Worm (Caenorhabditis elegans) whole organism, young adult: ENCODE results near the gene fbxc-43.

Experiments
- B0336.3 ChIP-seq: fragments of 200-800 bp; sonication (Bioruptor generic); IDR thresholded peaks from 2 replicates; pipeline ENCODE4 v1.3.6; 2022; ENCODE audit warnings: missing genetic modification characterization, missing compliant biosample characterization
- C06A6.2 ChIP-seq: fragments of 200-800 bp; sonication (Bioruptor generic); conservative IDR thresholded peaks from 2 replicates; pipeline ENCODE4 v1.3.6; 2022; ENCODE audit warnings: missing genetic modification characterization, missing compliant biosample characterization
- D2030.7 ChIP-seq: fragments of 200-800 bp; sonication (Bioruptor generic); IDR thresholded peaks from 2 replicates; pipeline ENCODE4 v1.3.6; 2022; ENCODE audit warnings: missing genetic modification reagents, missing genetic modification characterization, missing compliant biosample characterization
- F10E7.11 ChIP-seq: sonication (generic microtip); optimal IDR thresholded peaks from 2 replicates; lab custom pipeline; 2017; ENCODE audit warnings: mild to moderate bottlenecking, missing genetic modification characterization, moderate library complexity, missing compliant biosample characterization
- F22D6.2 ChIP-seq: sonication (generic microtip); optimal IDR thresholded peaks from 2 replicates; lab custom pipeline; 2016; ENCODE audit warnings: mild to moderate bottlenecking, missing genetic modification characterization, missing compliant biosample characterization
- F23B12.7 ChIP-seq: sonication (generic microtip); optimal IDR thresholded peaks from 2 replicates; lab custom pipeline; 2017; ENCODE audit warnings: missing genetic modification characterization, mild to moderate bottlenecking, missing compliant biosample characterization, antibody characterized with exemption, moderate library complexity; ENCODE audit not compliant: insufficient read depth
- F33H1.4 ChIP-seq: fragments of 200-800 bp; sonication (Bioruptor generic); IDR thresholded peaks from 2 replicates; pipeline ENCODE4 v1.3.6; 2022; ENCODE audit warnings: missing genetic modification reagents, missing genetic modification characterization, missing compliant biosample characterization
- F49E8.2 ChIP-seq: sonication (generic microtip); optimal IDR thresholded peaks from 3 replicates; lab custom pipeline; 2017; ENCODE audit warnings: missing genetic modification characterization, mild to moderate bottlenecking, missing compliant biosample characterization, antibody characterized with exemption, moderate library complexity; ENCODE audit not compliant: insufficient read depth
- F55B11.4 ChIP-seq: sonication (generic microtip); optimal IDR thresholded peaks from 2 replicates; lab custom pipeline; 2016; ENCODE audit warnings: missing compliant biosample characterization, missing genetic modification characterization, borderline replicate concordance; ENCODE audit not compliant: insufficient read depth
- T26A5.8 ChIP-seq: sonication (generic microtip); optimal IDR thresholded peaks from 2 replicates; lab custom pipeline; 2016; ENCODE audit warnings: missing genetic modification characterization, missing compliant biosample characterization
- Y56A3A.18 ChIP-seq: fragments of 200-800 bp; sonication (Bioruptor generic); IDR thresholded peaks from 2 replicates; pipeline ENCODE4 v1.3.6; 2022; ENCODE audit warnings: missing genetic modification reagents, missing genetic modification characterization, missing compliant biosample characterization
- Y67H2A.10 ChIP-seq: fragments of 200-800 bp; sonication (Bioruptor generic); conservative IDR thresholded peaks from 2 replicates; pipeline ENCODE4 v1.3.6; 2022; ENCODE audit warnings: missing genetic modification reagents, missing genetic modification characterization, missing compliant biosample characterization
- ZK185.1 ChIP-seq: sonication (generic microtip); optimal IDR thresholded peaks from 2 replicates; lab custom pipeline; 2016; ENCODE audit warnings: mild to moderate bottlenecking, missing genetic modification characterization, missing compliant biosample characterization; ENCODE audit not compliant: poor library complexity, severe bottlenecking
- akir-1 ChIP-seq: fragments of 200-800 bp; sonication (Bioruptor generic); optimal IDR thresholded peaks from 2 replicates; lab custom pipeline; 2018; ENCODE audit warnings: mild to moderate bottlenecking, missing genetic modification characterization, moderate library complexity, missing compliant biosample characterization
- aptf-3 ChIP-seq: fragments of 200-800 bp; sonication (Bioruptor generic); IDR thresholded peaks from 2 replicates; pipeline ENCODE4 v1.3.6; 2022; ENCODE audit warnings: missing genetic modification characterization, missing compliant biosample characterization
- atf-7 ChIP-seq: sonication (generic microtip); optimal IDR thresholded peaks from 2 replicates; lab custom pipeline; 2017; ENCODE audit warnings: mild to moderate bottlenecking, missing genetic modification characterization, missing compliant biosample characterization
- athp-1 ChIP-seq: sonication (generic microtip); optimal IDR thresholded peaks from 2 replicates; lab custom pipeline; 2017; ENCODE audit warnings: mild to moderate bottlenecking, missing genetic modification characterization, missing compliant biosample characterization
- attf-6 ChIP-seq: fragments of 200-800 bp; sonication (Bioruptor generic); IDR thresholded peaks from 2 replicates; pipeline ENCODE4 v1.3.6; 2022; ENCODE audit warnings: missing genetic modification reagents, missing genetic modification characterization, missing compliant biosample characterization
- cebp-1 ChIP-seq, 2 experiments: fragments of 200-800 bp in 1 of 2; sonication (Bioruptor generic) in 1 of 2; sonication (generic microtip) in 1 of 2; IDR thresholded peaks in 1 of 2; optimal IDR thresholded peaks in 1 of 2; 2 replicates each; pipeline versions ENCODE4 v1.3.6 to Lab custom; 2017 to 2022; ENCODE audit warnings: missing compliant biosample characterization in 2 of 2, missing genetic modification characterization in 2 of 2, mild to moderate bottlenecking in 1 of 2, missing genetic modification reagents in 1 of 2, moderate library complexity in 1 of 2
- cebp-2 ChIP-seq: fragments of 200-800 bp; sonication (Bioruptor generic); IDR thresholded peaks from 2 replicates; pipeline ENCODE4 v1.3.6; 2022; ENCODE audit warnings: missing genetic modification characterization, missing compliant biosample characterization
- ceh-100 ChIP-seq: fragments of 200-800 bp; sonication (Bioruptor generic); IDR thresholded peaks from 2 replicates; pipeline ENCODE4 v1.3.6; 2022; ENCODE audit warnings: missing genetic modification reagents, missing genetic modification characterization, missing compliant biosample characterization
- dpff-1 ChIP-seq: sonication (generic microtip); optimal IDR thresholded peaks from 2 replicates; lab custom pipeline; 2017; ENCODE audit warnings: mild to moderate bottlenecking, missing genetic modification characterization, missing compliant biosample characterization
- egl-18 ChIP-seq: fragments of 200-800 bp; sonication (Bioruptor generic); IDR thresholded peaks from 2 replicates; pipeline ENCODE4 v1.3.6; 2022; ENCODE audit warnings: missing genetic modification reagents, missing genetic modification characterization, missing compliant biosample characterization
- ekl-4 ChIP-seq: fragments of 200-800 bp; sonication (Bioruptor generic); IDR thresholded peaks from 2 replicates; pipeline ENCODE4 v1.3.6; 2022; ENCODE audit warnings: missing genetic modification reagents, missing genetic modification characterization, missing compliant biosample characterization
- gei-17 ChIP-seq: fragments of 200-800 bp; sonication (Bioruptor generic); optimal IDR thresholded peaks from 2 replicates; lab custom pipeline; 2018; ENCODE audit warnings: mild to moderate bottlenecking, missing genetic modification characterization, missing compliant biosample characterization
- hlh-26 ChIP-seq: fragments of 200-800 bp; sonication (Bioruptor generic); conservative IDR thresholded peaks from 2 replicates; pipeline ENCODE4 v1.3.6; 2022; ENCODE audit warnings: missing genetic modification reagents, missing genetic modification characterization, missing compliant biosample characterization
- hmg-20 ChIP-seq: fragments of 200-800 bp; sonication (Bioruptor generic); IDR thresholded peaks from 2 replicates; pipeline ENCODE4 v1.3.6; 2022; ENCODE audit warnings: missing genetic modification reagents, missing genetic modification characterization, missing compliant biosample characterization
- hrde-1 ChIP-seq: sonication (generic microtip); optimal IDR thresholded peaks from 2 replicates; lab custom pipeline; 2016; ENCODE audit warnings: missing genetic modification characterization, mild to moderate bottlenecking, missing compliant biosample characterization, moderate library complexity, missing genotype, missing genetic modification reagents, borderline replicate concordance
- let-607 ChIP-seq, 2 experiments: fragments of 200-800 bp in 1 of 2; sonication (Bioruptor generic) in 1 of 2; sonication (generic microtip) in 1 of 2; optimal IDR thresholded peaks; 2 replicates each; lab custom pipeline; 2016 to 2018; ENCODE audit warnings: mild to moderate bottlenecking in 2 of 2, missing compliant biosample characterization in 2 of 2, missing genetic modification characterization in 2 of 2, moderate library complexity in 2 of 2, missing genotype in 1 of 2
- lir-1 ChIP-seq: fragments of 200-800 bp; sonication (Bioruptor generic); conservative IDR thresholded peaks from 2 replicates; pipeline ENCODE4 v1.3.6; 2022; ENCODE audit warnings: missing genetic modification reagents, missing genetic modification characterization, missing compliant biosample characterization
- lsy-27 ChIP-seq: sonication (generic microtip); optimal IDR thresholded peaks from 2 replicates; lab custom pipeline; 2017; ENCODE audit warnings: missing genetic modification characterization, mild to moderate bottlenecking, missing compliant biosample characterization, antibody characterized with exemption, missing genotype, borderline replicate concordance; ENCODE audit not compliant: insufficient read depth
- madf-3 ChIP-seq: fragments of 200-800 bp; sonication (Bioruptor generic); IDR thresholded peaks from 2 replicates; pipeline ENCODE4 v1.3.6; 2022; ENCODE audit warnings: missing genetic modification reagents, missing genetic modification characterization, missing compliant biosample characterization
- madf-6 ChIP-seq: fragments of 200-800 bp; sonication (Bioruptor generic); IDR thresholded peaks from 2 replicates; pipeline ENCODE4 v1.3.6; 2022; ENCODE audit warnings: missing genetic modification reagents, missing genetic modification characterization, missing compliant biosample characterization
- mel-28 ChIP-seq: sonication (generic microtip); optimal IDR thresholded peaks from 2 replicates; lab custom pipeline; 2016; ENCODE audit warnings: borderline replicate concordance, mild to moderate bottlenecking, missing genetic modification characterization, missing compliant biosample characterization
- nfyb-1 ChIP-seq: fragments of 200-800 bp; sonication (Bioruptor generic); IDR thresholded peaks from 2 replicates; pipeline ENCODE4 v1.3.6; 2022; ENCODE audit warnings: missing genetic modification reagents, missing genetic modification characterization, missing compliant biosample characterization
- nhr-80 ChIP-seq: sonication (generic microtip); optimal IDR thresholded peaks from 2 replicates; lab custom pipeline; 2016; ENCODE audit warnings: missing genetic modification characterization, missing compliant biosample characterization
- rec-8 ChIP-seq, 2 experiments: sonication (generic microtip); optimal IDR thresholded peaks; 2 replicates each; lab custom pipeline; 2016; ENCODE audit warnings: mild to moderate bottlenecking in 2 of 2, missing genetic modification characterization in 2 of 2, missing genetic modification reagents in 2 of 2, missing genotype in 2 of 2, missing biosample characterization in 1 of 2, missing compliant biosample characterization in 1 of 2, moderate library complexity in 1 of 2
- rpc-1 ChIP-seq, 2 experiments: fragments of 150-350 bp in 1 of 2; sonication (generic microtip) in 1 of 2; optimal IDR thresholded peaks; 2 replicates each; lab custom pipeline; 2014 to 2018; ENCODE audit warnings: missing biosample characterization in 1 of 2, missing genetic modification characterization in 1 of 2, missing genetic modification reagents in 1 of 2, missing genotype in 1 of 2
- tbp1 ChIP-seq: fragments of 200-800 bp; sonication (Bioruptor generic); optimal IDR thresholded peaks from 2 replicates; lab custom pipeline; 2018; ENCODE audit warnings: mild to moderate bottlenecking, missing genetic modification characterization, missing compliant biosample characterization
- unc-130 ChIP-seq: sonication (generic microtip); optimal IDR thresholded peaks from 2 replicates; lab custom pipeline; 2016; ENCODE audit warnings: missing genetic modification reagents, missing genetic modification characterization, missing compliant biosample characterization
- unc-62 ChIP-seq: fragments of 150-350 bp; optimal IDR thresholded peaks from 2 replicates; lab custom pipeline; 2014; ENCODE audit warnings: missing biosample characterization, missing genetic modification reagents, missing genetic modification characterization
- xnd-1 ChIP-seq: sonication (generic microtip); optimal IDR thresholded peaks from 2 replicates; lab custom pipeline; 2016; ENCODE audit warnings: missing genotype, missing genetic modification reagents, missing genetic modification characterization, missing compliant biosample characterization
- ztf-25 ChIP-seq: fragments of 200-800 bp; sonication (Bioruptor generic); IDR thresholded peaks from 2 replicates; pipeline ENCODE4 v1.3.6; 2022; ENCODE audit warnings: missing genetic modification reagents, missing genetic modification characterization, missing compliant biosample characterization
- ztf-26 ChIP-seq: sonication (generic microtip); optimal IDR thresholded peaks from 2 replicates; lab custom pipeline; 2017; ENCODE audit warnings: missing genetic modification characterization, missing compliant biosample characterization
- ztf-28 ChIP-seq: fragments of 200-800 bp; sonication (Bioruptor generic); IDR thresholded peaks from 2 replicates; pipeline ENCODE4 v1.3.6; 2022; ENCODE audit warnings: missing genetic modification reagents, missing genetic modification characterization, missing compliant biosample characterization

The fbxc-43 gene

ce11 chrII:4222983-4223382, 12.8 kb downstream of the fbxc-43 start, which contains the start of gene C16A11.5:
Gene C16A11.5 (plus strand): TSS chrII:4223305.
- TF ChIP-seq lsy-27: no peak
- no peak for TF ChIP-seq dpff-1 (tag; lab: Kevin White, UChicago)
- TF ChIP-seq ZK185.1 (tag; lab: Kevin White, UChicago): no peak
- TF ChIP-seq C06A6.2 (GFP tag; lab: Robert Waterston, UW): no peak
- TF ChIP-seq gei-17 (GFP tag; lab: Kevin White, UChicago): no peak

ce11 chrII:4222469-4222868, 13.3 kb downstream of the fbxc-43 start:
- TF ChIP-seq unc-62 (GFP tag; lab: Kevin White, UChicago) (no peak), attf-6 (GFP tag; lab: Robert Waterston, UW) (no peak), Y56A3A.18 (GFP tag; lab: Robert Waterston, UW) (no peak), B0336.3 (GFP tag; lab: Robert Waterston, UW) (no peak), C06A6.2 (GFP tag; lab: Robert Waterston, UW) (no peak), akir-1 (GFP tag; lab: Kevin White, UChicago) (no peak), ztf-26 (no peak), ceh-100 (no peak), nhr-80 (tag; lab: Kevin White, UChicago) (no peak), lir-1 (no peak), let-607 (tag; optimal IDR thresholded peaks at IDR 0.05; lab: Kevin White, UChicago) (no peak), D2030.7 (GFP tag; lab: Robert Waterston, UW) (peak; percentile 65; the same call in 1 of the 2 replicates), hlh-26 (GFP tag; lab: Robert Waterston, UW) (no peak), F23B12.7 (tag; lab: Kevin White, UChicago) (no peak), ztf-28 (GFP tag; lab: Robert Waterston, UW) (no peak), xnd-1 (tag; lab: Kevin White, UChicago) (peak; percentile 96), ekl-4 (GFP tag; lab: Robert Waterston, UW) (no peak), madf-6 (GFP tag; lab: Robert Waterston, UW) (peak; percentile 96), F49E8.2 (tag; lab: Kevin White, UChicago) (peak; percentile 25), rpc-1 (optimal IDR thresholded peaks at IDR 0.05; lab: Kevin White, UChicago) (no peak), rpc-1 (tag; optimal IDR thresholded peaks at IDR 0.05; lab: Kevin White, UChicago) (no peak), T26A5.8 (tag; lab: Kevin White, UChicago) (no peak), nfyb-1 (GFP tag; lab: Robert Waterston, UW) (no peak), cebp-1 (GFP tag; IDR thresholded peaks at IDR 0.05; lab: Robert Waterston, UW) (no peak), cebp-1 (tag; optimal IDR thresholded peaks at IDR 0.05; lab: Kevin White, UChicago) (no peak), Y67H2A.10 (GFP tag; lab: Robert Waterston, UW) (no peak), tbp1 (GFP tag; lab: Kevin White, UChicago) (no peak), madf-3 (no peak), aptf-3 (GFP tag; lab: Robert Waterston, UW) (no peak), F22D6.2 (tag; lab: Kevin White, UChicago) (no peak), hrde-1 (tag; lab: Kevin White, UChicago) (no peak), mel-28 (tag; lab: Kevin White, UChicago) (no peak), atf-7 (tag; lab: Kevin White, UChicago) (no peak), F55B11.4 (tag; lab: Kevin White, UChicago) (no peak), egl-18 (no peak), athp-1 (tag; lab: Kevin White, UChicago) (no peak), ztf-25 (GFP tag; lab: Robert Waterston, UW) (no peak), rec-8 (tag; optimal IDR thresholded peaks at IDR 0.05; lab: Kevin White, UChicago) (no peak), cebp-2 (no peak), F33H1.4 (peak; percentile 92), hmg-20 (GFP tag; lab: Robert Waterston, UW) (no peak), F10E7.11 (tag; lab: Kevin White, UChicago) (no peak), unc-130 (GFP tag; lab: Kevin White, UChicago) (no peak)
